Worm (Caenorhabditis elegans): ENCODE measurements around the gene best-1.

The best-1 gene

DNA sequence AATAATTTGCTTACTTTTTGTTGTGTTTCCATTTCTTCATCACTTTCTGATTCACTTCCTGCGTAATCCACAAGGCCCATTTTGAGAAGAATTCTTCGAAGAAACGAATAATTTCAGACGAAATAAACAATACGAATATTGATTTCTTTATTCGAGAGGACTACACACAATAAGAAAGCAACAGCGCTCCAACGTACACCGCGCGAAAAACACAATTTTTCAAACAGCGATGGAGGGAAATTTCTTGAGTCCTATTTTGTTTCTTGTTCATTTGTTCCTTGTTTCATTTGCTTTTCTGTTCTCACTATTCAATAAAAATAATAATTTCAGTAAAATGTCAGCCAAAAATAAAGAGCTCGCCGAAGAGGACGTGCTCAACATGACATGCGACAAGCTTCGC is 15.9 kb downstream of the best-1 start, which contains the start of the genes prcc-1 and C39E9.12:
TSS of gene prcc-1 (minus strand) at position 119 of the 400 bp plus-strand sequence.
TSS of gene C39E9.12 (plus strand) at position 331 of the 400 bp plus-strand sequence.
- TF ChIP-seq ceh-18 (tag; optimal IDR thresholded peaks at IDR 0.05) (peak; percentile 1), elt-2 (tag; optimal IDR thresholded peaks at IDR 0.05) (no peak), ceh-45 (GFP tag; IDR thresholded peaks at IDR 0.05) (no peak), npax-4 (tag; optimal IDR thresholded peaks at IDR 0.05) (no peak), nfya-1 (tag; optimal IDR thresholded peaks at IDR 0.05) (peak; percentile 61), Y22D7AL.16 (tag; optimal IDR thresholded peaks at IDR 0.05) (no peak), unc-42 (tag; optimal IDR thresholded peaks at IDR 0.05) (peak; percentile 43), fax-1 (tag; optimal IDR thresholded peaks at IDR 0.05) (peak; percentile 22), ceh-48 (tag; optimal IDR thresholded peaks at IDR 0.05) (peak; percentile 65), ceh-31 (tag; optimal IDR thresholded peaks at IDR 0.05) (peak; percentile 33)

ce11 chrIV:13090967-13091366 is 18.6 kb downstream of the best-1 start, which contains the start of gene col-132:
col-132 (minus strand) TSS chrIV:13091067.
- TF ChIP-seq nhr-232 (tag; optimal IDR thresholded peaks at IDR 0.05), result no peak

DNA sequence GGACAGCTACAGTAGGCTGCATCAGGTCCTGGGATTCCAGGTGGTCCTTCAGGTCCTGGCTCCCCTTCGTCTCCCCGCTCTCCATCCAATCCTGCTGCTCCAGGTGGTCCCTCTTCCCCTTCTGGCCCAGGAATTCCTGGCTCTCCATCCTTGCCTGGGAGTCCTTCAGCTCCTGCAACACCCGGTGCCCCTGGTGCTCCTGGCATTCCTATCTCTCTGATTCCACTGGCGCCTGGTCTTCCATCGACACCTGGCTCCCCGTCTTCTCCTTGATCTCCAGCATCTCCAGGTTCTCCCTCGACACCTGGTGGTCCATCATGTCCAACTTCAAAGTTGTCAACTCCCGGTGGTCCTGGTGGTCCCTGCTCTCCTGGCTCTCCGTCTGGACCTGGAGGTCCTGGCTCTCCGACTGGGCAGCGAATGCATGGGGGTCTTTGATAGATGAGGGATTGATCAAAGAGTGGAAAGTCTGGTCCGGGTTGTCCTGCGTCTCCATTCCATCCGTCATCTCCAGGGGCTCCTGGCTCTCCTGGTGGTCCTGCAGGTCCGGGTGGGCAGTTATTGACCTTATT is 19.8 kb downstream of the best-1 start:
- TF ChIP-seq hlh-6 (tag; optimal IDR thresholded peaks at IDR 0.05), result peak; percentile 21
- TF ChIP-seq elt-4 (tag; optimal IDR thresholded peaks at IDR 0.05), result no peak
- TF ChIP-seq ceh-22 (tag; optimal IDR thresholded peaks at IDR 0.05), result no peak
- no peak for TF ChIP-seq madf-2 (tag; optimal IDR thresholded peaks at IDR 0.05)
- TF ChIP-seq zip-5 (tag; optimal IDR thresholded peaks at IDR 0.05), result no peak
- TF ChIP-seq C08G9.2 (tag; optimal IDR thresholded peaks at IDR 0.05), result peak; percentile 35
- TF ChIP-seq F13H6.1 (tag; optimal IDR thresholded peaks at IDR 0.05), result no peak
- TF ChIP-seq hlh-15 (tag; optimal IDR thresholded peaks at IDR 0.05), result no peak
- no peak for TF ChIP-seq pax-1 (tag; optimal IDR thresholded peaks at IDR 0.05)
- no peak for TF ChIP-seq pha-4 (tag; optimal IDR thresholded peaks at IDR 0.05)
- TF ChIP-seq pros-1 (tag; optimal IDR thresholded peaks at IDR 0.05), result no peak

DNA sequence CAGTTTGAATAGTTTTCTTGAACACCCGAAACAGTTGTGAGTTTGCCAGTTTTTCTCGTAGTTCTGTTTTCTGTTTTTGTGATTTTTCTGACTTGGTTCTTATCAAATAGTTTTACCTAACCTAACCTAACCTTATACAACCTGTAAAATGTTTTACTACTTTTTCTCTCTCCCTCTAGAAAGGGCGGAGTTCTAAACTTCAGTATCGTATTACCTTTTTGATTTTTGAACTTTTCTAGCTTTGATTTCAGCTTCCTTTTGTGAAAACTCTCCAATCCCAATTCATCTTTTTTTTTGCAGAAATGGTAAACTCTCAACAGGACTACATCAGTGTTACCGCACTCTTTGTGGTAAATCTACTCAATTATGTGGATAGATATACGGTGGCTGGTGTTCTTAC is 22.9 kb downstream of the best-1 start, which contains the start of gene spin-2:
TSS of gene spin-2 (plus strand) at position 301 of the 400 bp plus-strand sequence.
- TF ChIP-seq madf-2 (tag; optimal IDR thresholded peaks at IDR 0.05), result no peak
- TF ChIP-seq ceh-19 (GFP tag; optimal IDR thresholded peaks at IDR 0.05), result no peak
- no peak for TF ChIP-seq pha-4 (tag; optimal IDR thresholded peaks at IDR 0.05)
- no peak for TF ChIP-seq K02D7.2 (tag; optimal IDR thresholded peaks at IDR 0.05)
- no peak for TF ChIP-seq tbx-2 (tag; optimal IDR thresholded peaks at IDR 0.05)
- no peak for TF ChIP-seq dmd-4 (tag; optimal IDR thresholded peaks at IDR 0.05; ENCODE audit: borderline replicate concordance)
- no peak for TF ChIP-seq fkh-10 (GFP tag; optimal IDR thresholded peaks at IDR 0.05)
- TF ChIP-seq ceh-18 (tag; optimal IDR thresholded peaks at IDR 0.05), result no peak
- no peak for TF ChIP-seq elt-4 (tag; optimal IDR thresholded peaks at IDR 0.05)
- TF ChIP-seq ceh-9 (tag; optimal IDR thresholded peaks at IDR 0.05), result no peak
- TF ChIP-seq lin-11 (tag; optimal IDR thresholded peaks at IDR 0.05), result no peak

ce11 chrIV:13085675-13086074 is 23.9 kb downstream of the best-1 start:
- TF ChIP-seq tbx-7 (tag; optimal IDR thresholded peaks at IDR 0.05) (no peak), fkh-6 (tag; optimal IDR thresholded peaks at IDR 0.05) (no peak), pha-4 (tag; optimal IDR thresholded peaks at IDR 0.05) (no peak), ama-1 (optimal IDR thresholded peaks at IDR 0.05) (no peak), elt-4 (tag; optimal IDR thresholded peaks at IDR 0.05) (no peak), npax-4 (tag; optimal IDR thresholded peaks at IDR 0.05) (no peak), K09A11.1 (tag; optimal IDR thresholded peaks at IDR 0.05; ENCODE audit: insufficient read depth) (no peak), nhr-11 (tag; optimal IDR thresholded peaks at IDR 0.05) (no peak), eyg-1 (tag; optimal IDR thresholded peaks at IDR 0.05) (no peak), elt-2 (tag; optimal IDR thresholded peaks at IDR 0.05) (no peak), hlh-15 (tag; optimal IDR thresholded peaks at IDR 0.05) (no peak), K02D7.2 (tag; optimal IDR thresholded peaks at IDR 0.05) (no peak)
